Fruit fly (Drosophila melanogaster) whole organism: Measurements from ENCODE around the gene CG43672.

Experiments
- CG8478 ChIP-seq: fragments of >200 bp; optimal IDR thresholded peaks from 2 replicates; lab custom pipeline; 2018; ENCODE audit warnings: inconsistent platforms
- EcR ChIP-seq, 2 experiments: fragments of >200 bp; optimal IDR thresholded peaks; 2 replicates each; lab custom pipeline; 2017; ENCODE audit warnings: missing biosample characterization in 2 of 2, missing genetic modification characterization in 2 of 2, missing genetic modification reagents in 2 of 2
- pan ChIP-seq: fragments of >200 bp; optimal IDR thresholded peaks from 2 replicates; lab custom pipeline; 2017

DNA sequence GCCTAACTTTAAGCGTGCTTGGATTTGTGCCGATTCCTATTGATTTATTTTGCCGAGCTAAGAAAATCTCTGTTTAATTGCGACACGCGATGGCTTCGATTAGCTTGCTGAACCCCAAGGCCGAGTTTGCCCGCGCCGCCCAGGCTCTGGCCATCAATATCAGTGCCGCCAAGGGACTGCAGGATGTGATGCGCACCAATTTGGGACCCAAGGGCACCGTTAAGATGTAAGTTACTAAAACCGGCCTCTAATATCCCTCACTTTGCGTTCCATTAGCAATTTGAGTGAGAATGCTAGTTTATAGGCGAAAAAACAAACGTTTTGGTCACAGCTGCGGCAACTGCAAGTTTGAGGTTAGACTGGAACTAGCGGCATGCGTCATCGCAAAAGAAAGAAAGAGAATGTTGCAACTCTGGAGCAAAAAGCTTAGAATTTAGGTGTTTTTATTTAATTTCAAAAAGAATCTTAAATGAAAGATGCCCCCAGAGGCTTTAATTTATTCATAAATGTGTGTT, 26.0 kb upstream of the CG43672 start:
- no peak for TF ChIP-seq EcR (GFP tag; optimal IDR thresholded peaks at IDR 0.05; lab: Kevin White, UChicago)
- TF ChIP-seq pan (lab: Kevin White, UChicago), result no peak
- no peak for TF ChIP-seq CG8478
